Fruit fly (Drosophila melanogaster) whole organism, embryonic: ENCODE results near the gene CG15336.

Source experiments
- Aef1 ChIP-seq: fragments of 200-800 bp; sonication (Bioruptor generic); IDR thresholded peaks from 3 replicates; pipeline ENCODE4 v1.3.6; 2022; ENCODE audit warnings: missing biosample characterization, missing genetic modification characterization
- Atf-2 ChIP-seq: fragments of 200-800 bp; sonication (Bioruptor generic); optimal IDR thresholded peaks from 2 replicates; lab custom pipeline; 2016; ENCODE audit warnings: missing biosample characterization, missing genetic modification characterization
- CG10321 ChIP-seq: fragments of 200-800 bp; sonication (Bioruptor generic); IDR thresholded peaks from 2 replicates; pipeline ENCODE4 v1.3.6; 2022; ENCODE audit warnings: missing biosample characterization, missing genetic modification characterization
- CG11093 ChIP-seq: fragments of 200-800 bp; sonication (Bioruptor generic); IDR thresholded peaks from 3 replicates; pipeline ENCODE4 v1.3.6; 2022; ENCODE audit warnings: missing biosample characterization, missing genetic modification characterization
- CG11504 ChIP-seq: fragments of 200-800 bp; sonication (Bioruptor generic); optimal IDR thresholded peaks from 3 replicates; lab custom pipeline; 2019; ENCODE audit warnings: missing biosample characterization, mild to moderate bottlenecking, missing genetic modification characterization, moderate library complexity
- CG12769 ChIP-seq: fragments of 200-800 bp; sonication (Bioruptor generic); optimal IDR thresholded peaks from 2 replicates; lab custom pipeline; 2019; ENCODE audit warnings: missing biosample characterization, mild to moderate bottlenecking, missing genetic modification characterization, moderate library complexity
- CG13287 ChIP-seq: fragments of 200-800 bp; sonication (Bioruptor generic); IDR thresholded peaks from 2 replicates; pipeline ENCODE4 v1.3.6; 2022; ENCODE audit warnings: missing biosample characterization, missing genetic modification characterization; ENCODE audit not compliant: partially characterized antibody
- CG13624 ChIP-seq: fragments of 200-800 bp; sonication (Bioruptor generic); optimal IDR thresholded peaks from 2 replicates; lab custom pipeline; 2016; ENCODE audit warnings: missing biosample characterization, missing genetic modification characterization
- CG14441 ChIP-seq: fragments of 200-800 bp; sonication (Bioruptor generic); IDR thresholded peaks from 2 replicates; pipeline ENCODE4 v1.3.6; 2022; ENCODE audit warnings: missing biosample characterization, missing genetic modification characterization
- CG15514 ChIP-seq: fragments of 200-800 bp; sonication (Bioruptor generic); optimal IDR thresholded peaks from 3 replicates; lab custom pipeline; 2017; ENCODE audit warnings: missing biosample characterization, missing genetic modification characterization, mild to moderate bottlenecking, moderate library complexity, missing genetic modification reagents
- CG17328 ChIP-seq: fragments of 200-800 bp; sonication (Bioruptor generic); IDR thresholded peaks from 2 replicates; pipeline ENCODE4 v1.3.6; 2022; ENCODE audit warnings: missing biosample characterization, missing genetic modification characterization
- CG1832 ChIP-seq: fragments of 200-800 bp; sonication (Bioruptor generic); optimal IDR thresholded peaks from 2 replicates; lab custom pipeline; 2017; ENCODE audit warnings: missing biosample characterization, mild to moderate bottlenecking, missing genetic modification characterization, inconsistent platforms
- CG32532 ChIP-seq: fragments of 200-800 bp; sonication (Bioruptor generic); IDR thresholded peaks from 2 replicates; pipeline ENCODE4 v1.3.6; 2022; ENCODE audit warnings: missing biosample characterization, missing genetic modification characterization
- CG6654 ChIP-seq: fragments of 200-800 bp; sonication (Bioruptor generic); optimal IDR thresholded peaks from 2 replicates; lab custom pipeline; 2017; ENCODE audit warnings: missing biosample characterization, mild to moderate bottlenecking, missing genetic modification characterization
- CG7987 ChIP-seq: fragments of 200-800 bp; sonication (Bioruptor generic); optimal IDR thresholded peaks from 2 replicates; lab custom pipeline; 2018; ENCODE audit warnings: missing biosample characterization, mild to moderate bottlenecking, missing genetic modification characterization, moderate library complexity
- CG8765 ChIP-seq: fragments of 200-800 bp; sonication (Bioruptor generic); IDR thresholded peaks from 2 replicates; pipeline ENCODE4 v1.3.6; 2022; ENCODE audit warnings: missing biosample characterization, missing genetic modification characterization
- Dbx ChIP-seq: fragments of 200-800 bp; sonication (Bioruptor generic); IDR thresholded peaks from 3 replicates; pipeline ENCODE4 v1.3.6; 2022; ENCODE audit warnings: missing biosample characterization, missing genetic modification characterization
- Drgx ChIP-seq: fragments of 200-800 bp; sonication (Bioruptor generic); IDR thresholded peaks from 2 replicates; pipeline ENCODE4 v1.3.6; 2022; ENCODE audit warnings: missing biosample characterization, missing genetic modification characterization
- ERR ChIP-seq: fragments of 200-800 bp; sonication (Bioruptor generic); optimal IDR thresholded peaks from 2 replicates; lab custom pipeline; 2016; ENCODE audit warnings: missing biosample characterization, missing genetic modification characterization
- Eip74EF ChIP-seq, 2 experiments: fragments of 200-800 bp in 1 of 2; fragments of >200 bp in 1 of 2; sonication (Bioruptor generic) in 1 of 2; optimal IDR thresholded peaks; 2 replicates each; lab custom pipeline; 2017 to 2019; ENCODE audit warnings: missing biosample characterization in 2 of 2, missing genetic modification characterization in 2 of 2, mild to moderate bottlenecking in 1 of 2, moderate library complexity in 1 of 2
- Myb ChIP-seq: fragments of 200-800 bp; sonication (Bioruptor generic); optimal IDR thresholded peaks from 2 replicates; lab custom pipeline; 2016; ENCODE audit warnings: missing biosample characterization, missing genetic modification characterization
- NFAT ChIP-seq: fragments of 200-800 bp; sonication (Bioruptor generic); IDR thresholded peaks from 2 replicates; pipeline ENCODE4 v1.3.6; 2022; ENCODE audit warnings: missing biosample characterization, missing genetic modification characterization
- Opbp ChIP-seq: fragments of 200-800 bp; sonication (Bioruptor generic); IDR thresholded peaks from 3 replicates; pipeline ENCODE4 v1.3.6; 2022; ENCODE audit warnings: missing biosample characterization, missing genetic modification characterization; ENCODE audit not compliant: partially characterized antibody
- Rfx ChIP-seq: fragments of 200-800 bp; sonication (Bioruptor generic); IDR thresholded peaks from 2 replicates; pipeline ENCODE4 v1.3.6; 2022; ENCODE audit warnings: missing biosample characterization, missing genetic modification characterization
- Sin3A ChIP-seq: fragments of >200 bp; optimal IDR thresholded peaks from 2 replicates; lab custom pipeline; 2018
- Xbp1 ChIP-seq: fragments of 200-800 bp; sonication (Bioruptor generic); optimal IDR thresholded peaks from 3 replicates; lab custom pipeline; 2016; ENCODE audit warnings: missing biosample characterization, mild to moderate bottlenecking, missing genetic modification characterization
- abd-A ChIP-seq: fragments of 200-800 bp; sonication (Bioruptor generic); optimal IDR thresholded peaks from 3 replicates; lab custom pipeline; 2019; ENCODE audit warnings: missing biosample characterization, mild to moderate bottlenecking, missing genetic modification characterization, moderate library complexity
- amos ChIP-seq: fragments of 200-800 bp; sonication (Bioruptor generic); IDR thresholded peaks from 2 replicates; pipeline ENCODE4 v1.3.6; 2022; ENCODE audit warnings: missing biosample characterization, missing genetic modification characterization; ENCODE audit not compliant: partially characterized antibody
- bbx ChIP-seq: fragments of 200-800 bp; sonication (Bioruptor generic); IDR thresholded peaks from 2 replicates; pipeline ENCODE4 v1.3.6; 2022; ENCODE audit warnings: missing biosample characterization, missing genetic modification characterization; ENCODE audit not compliant: partially characterized antibody
- cas ChIP-seq: fragments of 200-800 bp; sonication (Bioruptor generic); IDR thresholded peaks from 2 replicates; pipeline ENCODE4 v1.3.6; 2022; ENCODE audit warnings: missing biosample characterization, missing genetic modification characterization
- chif ChIP-seq, 2 experiments: fragments of 200-800 bp; sonication (Bioruptor generic); optimal IDR thresholded peaks; 3 replicates each; lab custom pipeline; 2016; ENCODE audit warnings: missing biosample characterization in 2 of 2, missing genetic modification characterization in 2 of 2
- ci ChIP-seq: fragments of 200-800 bp; sonication (Bioruptor generic); IDR thresholded peaks from 3 replicates; pipeline ENCODE4 v1.3.6; 2022; ENCODE audit warnings: missing biosample characterization, missing genetic modification characterization
- ftz-f1 ChIP-seq: fragments of 200-800 bp; sonication (Bioruptor generic); optimal IDR thresholded peaks from 2 replicates; lab custom pipeline; 2016; ENCODE audit warnings: missing biosample characterization, missing genetic modification characterization
- gcm ChIP-seq: fragments of 200-800 bp; sonication (Bioruptor generic); optimal IDR thresholded peaks from 2 replicates; lab custom pipeline; 2019; ENCODE audit warnings: missing biosample characterization, mild to moderate bottlenecking, missing genetic modification characterization, moderate library complexity
- grau ChIP-seq: fragments of 200-800 bp; optimal IDR thresholded peaks from 3 replicates; lab custom pipeline; 2019; ENCODE audit warnings: missing biosample characterization, mild to moderate bottlenecking, missing genetic modification characterization, moderate library complexity
- insv ChIP-seq, 2 experiments: fragments of 200-800 bp; sonication (Bioruptor generic); optimal IDR thresholded peaks; 3 replicates each; lab custom pipeline; 2016 to 2018; ENCODE audit warnings: missing biosample characterization in 2 of 2, missing genetic modification characterization in 2 of 2
- inv ChIP-seq: fragments of 200-800 bp; sonication (Bioruptor generic); IDR thresholded peaks from 2 replicates; pipeline ENCODE4 v1.3.6; 2022; ENCODE audit warnings: missing biosample characterization, missing genetic modification characterization; ENCODE audit not compliant: partially characterized antibody
- kni ChIP-seq: fragments of 200-800 bp; sonication (Bioruptor generic); optimal IDR thresholded peaks from 3 replicates; lab custom pipeline; 2017; ENCODE audit warnings: mild to moderate bottlenecking, missing biosample characterization, missing genetic modification reagents, missing genetic modification characterization
- mirr ChIP-seq: fragments of 200-800 bp; sonication (Bioruptor generic); optimal IDR thresholded peaks from 3 replicates; lab custom pipeline; 2018; ENCODE audit warnings: missing biosample characterization, mild to moderate bottlenecking, missing genetic modification characterization
- nom ChIP-seq: fragments of 200-800 bp; sonication (Bioruptor generic); optimal IDR thresholded peaks from 2 replicates; lab custom pipeline; 2017; ENCODE audit warnings: missing biosample characterization, missing genetic modification characterization, mild to moderate bottlenecking, moderate library complexity, missing genetic modification reagents
- ranshi ChIP-seq: fragments of 200-800 bp; sonication (Bioruptor generic); IDR thresholded peaks from 2 replicates; pipeline ENCODE4 v1.3.6; 2022; ENCODE audit warnings: missing biosample characterization, missing genetic modification characterization
- sens ChIP-seq: fragments of 200-800 bp; sonication (Bioruptor generic); peaks from one replicate; lab custom pipeline; 2016; ENCODE audit warnings: missing biosample characterization, missing genetic modification characterization
- sna ChIP-seq: fragments of 200-800 bp; sonication (Bioruptor generic); IDR thresholded peaks from 2 replicates; pipeline ENCODE4 v1.3.6; 2022; ENCODE audit warnings: missing biosample characterization, missing genetic modification characterization; ENCODE audit not compliant: partially characterized antibody
- sug ChIP-seq: fragments of 200-800 bp; optimal IDR thresholded peaks from 2 replicates; lab custom pipeline; 2019; ENCODE audit warnings: missing biosample characterization, mild to moderate bottlenecking, missing genetic modification characterization, moderate library complexity
- usp ChIP-seq: fragments of >200 bp; optimal IDR thresholded peaks from 2 replicates; lab custom pipeline; 2017; ENCODE audit warnings: missing biosample characterization, missing genetic modification characterization
- vvl ChIP-seq: fragments of 200-800 bp; sonication (Bioruptor generic); IDR thresholded peaks from 2 replicates; pipeline ENCODE4 v1.3.6; 2022; ENCODE audit warnings: missing biosample characterization, missing genetic modification characterization
- wdn ChIP-seq: fragments of 200-800 bp; sonication (Bioruptor generic); IDR thresholded peaks from 2 replicates; pipeline ENCODE4 v1.3.6; 2022; ENCODE audit warnings: missing biosample characterization, missing genetic modification characterization
- zf30C ChIP-seq: fragments of 200-800 bp; sonication (Bioruptor generic); optimal IDR thresholded peaks from 3 replicates; lab custom pipeline; 2018; ENCODE audit warnings: missing biosample characterization, mild to moderate bottlenecking, missing genetic modification characterization
- zfh2 ChIP-seq: fragments of 200-800 bp; sonication (Bioruptor generic); optimal IDR thresholded peaks from 2 replicates; lab custom pipeline; 2016; ENCODE audit warnings: missing biosample characterization, missing genetic modification characterization

Gene CG15336

dm6 chrX:8193017-8193556, 45.3 kb downstream of the CG15336 start (continued):
- peak; percentile 68; the same call in 1 of the 2 replicates for TF ChIP-seq CG10321 (GFP tag; lab: Robert Waterston, UW)
- peak; percentile 34; the same call in 1 of the 2 replicates for TF ChIP-seq CG17328 (GFP tag; lab: Robert Waterston, UW)
- TF ChIP-seq usp (GFP tag; lab: Kevin White, UChicago): no peak
- no peak for TF ChIP-seq gcm (GFP tag; lab: Kevin White, UChicago)
- peak; percentile 69 for TF ChIP-seq kni (GFP tag; lab: Kevin White, UChicago)
- no peak for TF ChIP-seq sna (GFP tag; lab: Robert Waterston, UW)
- TF ChIP-seq inv: no peak
- peak; percentile 6 for TF ChIP-seq abd-A (tag; lab: Kevin White, UChicago)
- TF ChIP-seq Rfx (GFP tag; lab: Robert Waterston, UW): peak; percentile 46
- peak; percentile 73 for TF ChIP-seq ci (GFP tag; lab: Robert Waterston, UW)
- TF ChIP-seq cas (GFP tag; lab: Robert Waterston, UW): 0 out of 2 replicates have a peak, but pooled peaks have one; percentile 30
- TF ChIP-seq CG6654 (GFP tag; lab: Kevin White, UChicago): peak; percentile 94
- peak; percentile 20; the same call in 1 of the 2 replicates for TF ChIP-seq wdn (GFP tag; lab: Robert Waterston, UW)
- TF ChIP-seq Atf-2 (GFP tag; lab: Kevin White, UChicago): no peak
- no peak for TF ChIP-seq grau (tag; lab: Kevin White, UChicago)
- TF ChIP-seq Aef1 (GFP tag; lab: Robert Waterston, UW): peak; percentile 43; the same call in 2 of the 3 replicates
- TF ChIP-seq CG13287 (GFP tag; lab: Robert Waterston, UW): peak; percentile 34; the same call in 1 of the 2 replicates
- no peak for TF ChIP-seq insv (GFP tag; optimal IDR thresholded peaks at IDR 0.05; lab: Kevin White, UChicago)
- no peak for TF ChIP-seq zfh2
- TF ChIP-seq ftz-f1 (GFP tag; lab: Kevin White, UChicago): peak; percentile 63
- TF ChIP-seq CG12769 (tag; lab: Kevin White, UChicago): peak; percentile 6
- peak; percentile 38 for TF ChIP-seq nom (GFP tag; lab: Kevin White, UChicago)
- TF ChIP-seq CG15514 (GFP tag; lab: Kevin White, UChicago): peak; percentile 52
- TF ChIP-seq sens: peak; percentile 71
- peak; percentile 34 for TF ChIP-seq sug (tag; lab: Kevin White, UChicago)
- peak; percentile 33; the same call in 1 of the 2 replicates for TF ChIP-seq NFAT (GFP tag; lab: Robert Waterston, UW)
- TF ChIP-seq zf30C (GFP tag; lab: Kevin White, UChicago): peak; percentile 62
- TF ChIP-seq Myb (GFP tag; lab: Kevin White, UChicago): peak; percentile 41
- peak; percentile 70 for TF ChIP-seq CG1832 (GFP tag; lab: Kevin White, UChicago)
- TF ChIP-seq vvl (GFP tag; lab: Robert Waterston, UW): peak; percentile 51; the same call in 1 of the 2 replicates
- TF ChIP-seq ERR: peak; percentile 27
- TF ChIP-seq Drgx (GFP tag; lab: Robert Waterston, UW): peak; percentile 27; the same call in 1 of the 2 replicates
- TF ChIP-seq Dbx: peak; percentile 30; the same call in 1 of the 3 replicates
- peak; percentile 5 for TF ChIP-seq mirr (GFP tag; lab: Kevin White, UChicago)
- 0 out of 2 replicates have a peak, but pooled peaks have one; percentile 7 for TF ChIP-seq CG8765 (GFP tag; lab: Robert Waterston, UW)
- peak; percentile 39; the same call in 1 of the 2 replicates for TF ChIP-seq amos (GFP tag; lab: Robert Waterston, UW)
- peak; percentile 51 for TF ChIP-seq CG13624 (GFP tag; lab: Kevin White, UChicago)
- TF ChIP-seq CG14441 (GFP tag; lab: Robert Waterston, UW): peak; percentile 45
- 0 out of 3 replicates have a peak, but pooled peaks have one; percentile 29 for TF ChIP-seq CG11093 (GFP tag; lab: Robert Waterston, UW)
- no peak for TF ChIP-seq chif (GFP tag; optimal IDR thresholded peaks at IDR 0.05; lab: Kevin White, UChicago)
- TF ChIP-seq ranshi (GFP tag; lab: Robert Waterston, UW): no peak
- TF ChIP-seq CG11504 (tag; lab: Kevin White, UChicago): peak; percentile 11
- TF ChIP-seq Sin3A (lab: Kevin White, UChicago): no peak
- 0 out of 2 replicates have a peak, but pooled peaks have one; percentile 30 for TF ChIP-seq CG32532 (GFP tag; lab: Robert Waterston, UW)
- peak; percentile 44; the same call in 1 of the 3 replicates for TF ChIP-seq Opbp (GFP tag; lab: Robert Waterston, UW)
- peak; percentile 34 for TF ChIP-seq CG7987 (GFP tag; lab: Kevin White, UChicago)
- TF ChIP-seq Eip74EF (GFP tag; optimal IDR thresholded peaks at IDR 0.05; lab: Kevin White, UChicago): peak in 1 of 2 experiments; percentile 29
- peak; percentile 39; the same call in 1 of the 2 replicates for TF ChIP-seq bbx (GFP tag; lab: Robert Waterston, UW)
- TF ChIP-seq Xbp1 (GFP tag; lab: Kevin White, UChicago): peak; percentile 4
